Fruit fly (Drosophila melanogaster) Kc167 (cell line): ENCODE results near the gene CG8562.

Experiments
- Myc ChIP-seq: fragments of >200 bp; optimal IDR thresholded peaks from 2 replicates; lab custom pipeline; 2017; ENCODE audit warnings: missing external identifiers
- Sin3A ChIP-seq: fragments of >200 bp; optimal IDR thresholded peaks from 2 replicates; lab custom pipeline; 2018; ENCODE audit warnings: missing external identifiers
- insv ChIP-seq: fragments of >200 bp; optimal IDR thresholded peaks from 3 replicates; lab custom pipeline; 2018; ENCODE audit warnings: missing external identifiers
- psq ChIP-seq: fragments of >200 bp; optimal IDR thresholded peaks from 2 replicates; lab custom pipeline; 2017; ENCODE audit warnings: missing external identifiers
- ttk ChIP-seq: sonication (Bioruptor generic); optimal IDR thresholded peaks from 2 replicates; lab custom pipeline; 2017; ENCODE audit warnings: missing external identifiers

DNA sequence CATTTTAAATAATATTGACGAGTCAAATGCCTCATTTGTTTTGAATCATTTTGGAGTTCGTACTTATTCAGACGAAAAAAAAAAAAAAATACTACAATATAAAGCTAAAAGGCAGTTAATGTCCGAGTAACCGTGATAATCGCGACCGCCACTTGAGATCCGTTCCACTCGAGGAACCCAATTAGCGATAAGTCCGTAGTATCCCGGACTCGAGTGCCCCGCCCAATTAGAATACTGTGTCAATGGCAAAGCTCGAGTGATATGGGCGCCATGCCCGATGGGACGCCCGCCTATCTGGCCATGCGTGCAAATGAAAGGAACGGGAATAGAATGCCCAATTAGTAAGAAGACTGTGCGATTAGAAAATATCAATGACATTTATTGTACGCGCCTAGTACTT is 3.9 kb downstream of the CG8562 start:
- TF ChIP-seq psq (lab: Kevin White, UChicago), result no peak
- no peak for TF ChIP-seq Myc (lab: Kevin White, UChicago)
- no peak for TF ChIP-seq ttk (lab: Kevin White, UChicago)
- no peak for TF ChIP-seq insv
- no peak for TF ChIP-seq Sin3A
